Worm (Caenorhabditis elegans): ENCODE data around the gene zfp-2.

zfp-2 gene

ce11 chrII:9522986-9523385 is 34.5 kb upstream of the zfp-2 start, which contains the start of gene AH6.17:
AH6.17 (plus strand) TSS chrII:9523170.
- TF ChIP-seq fkh-10 (GFP tag; optimal IDR thresholded peaks at IDR 0.05) (no peak), ceh-45 (GFP tag; IDR thresholded peaks at IDR 0.05) (no peak), pat-9 (tag; optimal IDR thresholded peaks at IDR 0.05) (no peak), unc-55 (GFP tag; optimal IDR thresholded peaks at IDR 0.05) (no peak), nhr-11 (tag; optimal IDR thresholded peaks at IDR 0.05) (no peak), che-1 (tag; optimal IDR thresholded peaks at IDR 0.05) (no peak)

ce11 chrII:9523539-9524224 is 33.8 kb upstream of the zfp-2 start, which contains the start of gene mex-6:
mex-6 (plus strand) TSS chrII:9524174.
- TF ChIP-seq hlh-30 (tag; optimal IDR thresholded peaks at IDR 0.05; ENCODE audit: insufficient read depth): no peak
- TF ChIP-seq ets-4 (tag; optimal IDR thresholded peaks at IDR 0.05): no peak

ce11 chrII:9528480-9528879 is 29.0 kb upstream of the zfp-2 start, which contains the start of gene sra-2:
sra-2 (plus strand) TSS chrII:9528780.
- TF ChIP-seq ceh-2 (tag; optimal IDR thresholded peaks at IDR 0.05) (no peak), hlh-6 (tag; optimal IDR thresholded peaks at IDR 0.05) (no peak)

- TF ChIP-seq C08G9.2 (tag; optimal IDR thresholded peaks at IDR 0.05): no peak
- no peak for TF ChIP-seq Y22D7AL.16 (tag; optimal IDR thresholded peaks at IDR 0.05)
Observed at ce11 chrII:9532011-9532410, 25.4 kb upstream of the zfp-2 start, which contains the start of gene sra-9. sra-9 (plus strand) TSS chrII:9532311.

- TF ChIP-seq madf-2 (tag; optimal IDR thresholded peaks at IDR 0.05) (no peak), ceh-31 (tag; optimal IDR thresholded peaks at IDR 0.05) (no peak), odd-2 (tag; optimal IDR thresholded peaks at IDR 0.05) (no peak), K02D7.2 (tag; optimal IDR thresholded peaks at IDR 0.05) (no peak), nhr-232 (tag; optimal IDR thresholded peaks at IDR 0.05) (no peak), ceh-30 (tag; optimal IDR thresholded peaks at IDR 0.05) (no peak), tbx-7 (tag; optimal IDR thresholded peaks at IDR 0.05) (no peak), ets-4 (tag; optimal IDR thresholded peaks at IDR 0.05) (no peak), eyg-1 (tag; optimal IDR thresholded peaks at IDR 0.05) (no peak), elt-4 (tag; optimal IDR thresholded peaks at IDR 0.05) (no peak), unc-86 (tag; optimal IDR thresholded peaks at IDR 0.05) (no peak), C08G9.2 (tag; optimal IDR thresholded peaks at IDR 0.05) (no peak), hlh-30 (tag; optimal IDR thresholded peaks at IDR 0.05; ENCODE audit: insufficient read depth) (no peak)
Observed at ce11 chrII:9537429-9537828, 20.0 kb upstream of the zfp-2 start, which contains the start of gene sra-8. sra-8 (plus strand) TSS chrII:9537729.

- TF ChIP-seq tbx-7 (tag; optimal IDR thresholded peaks at IDR 0.05) (no peak), pat-9 (tag; optimal IDR thresholded peaks at IDR 0.05) (no peak), K02D7.2 (tag; optimal IDR thresholded peaks at IDR 0.05) (no peak), ceh-14 (tag; optimal IDR thresholded peaks at IDR 0.05) (no peak), pha-2 (tag; optimal IDR thresholded peaks at IDR 0.05) (no peak), lin-11 (tag; optimal IDR thresholded peaks at IDR 0.05) (no peak), pros-1 (tag; optimal IDR thresholded peaks at IDR 0.05) (no peak), unc-3 (GFP tag; conservative IDR thresholded peaks at IDR 0.05) (no peak), unc-3 (tag; optimal IDR thresholded peaks at IDR 0.05) (no peak), ztf-16 (tag; optimal IDR thresholded peaks at IDR 0.05) (no peak), zip-5 (tag; optimal IDR thresholded peaks at IDR 0.05) (no peak), C38D4.7 (GFP tag; optimal IDR thresholded peaks at IDR 0.05) (no peak), sox-2 (GFP tag; IDR thresholded peaks at IDR 0.05) (no peak), dve-1 (tag; optimal IDR thresholded peaks at IDR 0.05) (no peak), ceh-34 (tag; optimal IDR thresholded peaks at IDR 0.05) (no peak), pax-1 (tag; optimal IDR thresholded peaks at IDR 0.05) (no peak), ama-1 (optimal IDR thresholded peaks at IDR 0.05) (no peak), dmd-4 (tag; optimal IDR thresholded peaks at IDR 0.05; ENCODE audit: borderline replicate concordance) (no peak), nfya-1 (tag; optimal IDR thresholded peaks at IDR 0.05) (no peak)
Observed at ce11 chrII:9540723-9541122, 16.7 kb upstream of the zfp-2 start, which contains the start of gene sra-3. sra-3 (minus strand) TSS chrII:9540823.
